Fruit fly (Drosophila melanogaster) whole organism, embryonic: Measurements from ENCODE around the gene CG8292.

Experiments
- Asciz ChIP-seq: fragments of 200-800 bp; sonication (Bioruptor generic); optimal IDR thresholded peaks from 2 replicates; lab custom pipeline; 2017; ENCODE audit warnings: missing biosample characterization, mild to moderate bottlenecking, missing genetic modification characterization, missing genetic modification reagents
- B-H2 ChIP-seq: fragments of 200-800 bp; sonication (Bioruptor generic); optimal IDR thresholded peaks from 2 replicates; lab custom pipeline; 2018; ENCODE audit warnings: missing biosample characterization, mild to moderate bottlenecking, missing genetic modification characterization
- CG10462 ChIP-seq: fragments of 200-800 bp; sonication (Bioruptor generic); optimal IDR thresholded peaks from 2 replicates; lab custom pipeline; 2016; ENCODE audit warnings: missing biosample characterization, missing genetic modification characterization
- CG12391 ChIP-seq: fragments of 200-800 bp; sonication (Bioruptor generic); optimal IDR thresholded peaks from 3 replicates; lab custom pipeline; 2018; ENCODE audit warnings: missing biosample characterization, mild to moderate bottlenecking, missing genetic modification characterization, moderate library complexity
- CG13296 ChIP-seq: fragments of 200-800 bp; sonication (Bioruptor generic); optimal IDR thresholded peaks from 3 replicates; lab custom pipeline; 2018; ENCODE audit warnings: missing biosample characterization, mild to moderate bottlenecking, missing genetic modification characterization
- CG13894 ChIP-seq: fragments of 200-800 bp; sonication (Bioruptor generic); optimal IDR thresholded peaks from 3 replicates; lab custom pipeline; 2018; ENCODE audit warnings: missing biosample characterization, mild to moderate bottlenecking, missing genetic modification characterization, moderate library complexity
- CG14860 ChIP-seq: fragments of 200-800 bp; sonication (Bioruptor generic); IDR thresholded peaks from 3 replicates; pipeline ENCODE4 v1.3.6; 2022; ENCODE audit warnings: missing biosample characterization, missing genetic modification characterization; ENCODE audit not compliant: partially characterized antibody
- CG1647 ChIP-seq: fragments of 200-800 bp; sonication (Bioruptor generic); optimal IDR thresholded peaks from 3 replicates; lab custom pipeline; 2016; ENCODE audit warnings: missing biosample characterization, missing genetic modification characterization
- CG16813 ChIP-seq: fragments of 200-800 bp; sonication (Bioruptor generic); IDR thresholded peaks from 3 replicates; pipeline ENCODE4 v1.3.6; 2022; ENCODE audit warnings: missing biosample characterization, missing genetic modification characterization; ENCODE audit not compliant: partially characterized antibody
- CG17361 ChIP-seq: fragments of 200-800 bp; sonication (Bioruptor generic); IDR thresholded peaks from 3 replicates; pipeline ENCODE4 v1.3.6; 2022; ENCODE audit warnings: missing biosample characterization, missing genetic modification characterization
- CG2678 ChIP-seq: fragments of 200-800 bp; sonication (Bioruptor generic); optimal IDR thresholded peaks from 3 replicates; lab custom pipeline; 2019; ENCODE audit warnings: missing biosample characterization, mild to moderate bottlenecking, missing genetic modification characterization, moderate library complexity
- CG31365 ChIP-seq: fragments of 200-800 bp; sonication (Bioruptor generic); optimal IDR thresholded peaks from 2 replicates; lab custom pipeline; 2018; ENCODE audit warnings: missing biosample characterization, mild to moderate bottlenecking, missing genetic modification characterization
- CG33557 ChIP-seq: fragments of 200-800 bp; sonication (Bioruptor generic); optimal IDR thresholded peaks from 2 replicates; lab custom pipeline; 2019; ENCODE audit warnings: missing biosample characterization, mild to moderate bottlenecking, missing genetic modification characterization, moderate library complexity
- CG34422 ChIP-seq: fragments of 200-800 bp; sonication (Bioruptor generic); IDR thresholded peaks from 3 replicates; pipeline ENCODE4 v1.3.6; 2022; ENCODE audit warnings: missing biosample characterization, missing genetic modification characterization
- Dbx ChIP-seq: fragments of 200-800 bp; sonication (Bioruptor generic); IDR thresholded peaks from 3 replicates; pipeline ENCODE4 v1.3.6; 2022; ENCODE audit warnings: missing biosample characterization, missing genetic modification characterization
- ERR ChIP-seq: fragments of 200-800 bp; sonication (Bioruptor generic); optimal IDR thresholded peaks from 2 replicates; lab custom pipeline; 2016; ENCODE audit warnings: missing biosample characterization, missing genetic modification characterization
- HLH4C ChIP-seq: fragments of 200-800 bp; sonication (Bioruptor generic); IDR thresholded peaks from 3 replicates; pipeline ENCODE4 v1.3.6; 2022; ENCODE audit warnings: missing biosample characterization, missing genetic modification characterization; ENCODE audit not compliant: partially characterized antibody
- Lpt ChIP-seq: fragments of >200 bp; optimal IDR thresholded peaks from 2 replicates; lab custom pipeline; 2018; ENCODE audit warnings: missing biosample characterization, missing genetic modification characterization
- Med ChIP-seq: fragments of 200-800 bp; sonication (Bioruptor generic); peaks from one replicate; lab custom pipeline; 2016; ENCODE audit warnings: missing biosample characterization, missing genetic modification characterization, mild to moderate bottlenecking, inconsistent platforms, moderate library complexity
- Nf-YB ChIP-seq: fragments of 200-800 bp; sonication (Bioruptor generic); optimal IDR thresholded peaks from 3 replicates; lab custom pipeline; 2019; ENCODE audit warnings: missing biosample characterization, mild to moderate bottlenecking, missing genetic modification characterization, moderate library complexity
- Opbp ChIP-seq: fragments of 200-800 bp; sonication (Bioruptor generic); IDR thresholded peaks from 3 replicates; pipeline ENCODE4 v1.3.6; 2022; ENCODE audit warnings: missing biosample characterization, missing genetic modification characterization; ENCODE audit not compliant: partially characterized antibody
- Pdp1 ChIP-seq, 2 experiments: fragments of 200-800 bp; sonication (Bioruptor generic); optimal IDR thresholded peaks; 3 replicates each; lab custom pipeline; 2016; ENCODE audit warnings: missing biosample characterization in 2 of 2, missing genetic modification characterization in 2 of 2, mild to moderate bottlenecking in 1 of 2, moderate library complexity in 1 of 2
- Side ChIP-seq: fragments of 200-800 bp; sonication (Bioruptor generic); optimal IDR thresholded peaks from 2 replicates; lab custom pipeline; 2016; ENCODE audit warnings: missing biosample characterization, missing genetic modification characterization
- Stat92E ChIP-seq, 3 experiments: fragments of >200 bp in 2 of 3; fragments of 200-800 bp in 1 of 3; sonication (Bioruptor generic) in 1 of 3; optimal IDR thresholded peaks; 2 replicates each; lab custom pipeline; 2017 to 2019; ENCODE audit warnings: missing biosample characterization in 3 of 3, missing genetic modification characterization in 3 of 3, mild to moderate bottlenecking in 1 of 3, moderate library complexity in 1 of 3
- TFAM ChIP-seq: fragments of 200-800 bp; sonication (Bioruptor generic); optimal IDR thresholded peaks from 2 replicates; lab custom pipeline; 2017; ENCODE audit warnings: missing biosample characterization, missing genetic modification characterization, inconsistent platforms
- ase ChIP-seq: fragments of 200-800 bp; sonication (Bioruptor generic); IDR thresholded peaks from 3 replicates; pipeline ENCODE4 v1.3.6; 2022; ENCODE audit warnings: missing biosample characterization, missing genetic modification characterization
- bab2 ChIP-seq: fragments of 200-800 bp; sonication (Bioruptor generic); optimal IDR thresholded peaks from 2 replicates; lab custom pipeline; 2016; ENCODE audit warnings: missing biosample characterization, missing genetic modification characterization
- btn ChIP-seq: fragments of 200-800 bp; sonication (Bioruptor generic); optimal IDR thresholded peaks from 2 replicates; lab custom pipeline; 2016; ENCODE audit warnings: missing biosample characterization, missing genetic modification characterization
- crc ChIP-seq: fragments of 200-800 bp; sonication (Bioruptor generic); optimal IDR thresholded peaks from 2 replicates; lab custom pipeline; 2016; ENCODE audit warnings: missing biosample characterization, missing genetic modification characterization
- exex ChIP-seq: fragments of 200-800 bp; sonication (Bioruptor generic); optimal IDR thresholded peaks from 4 replicates; lab custom pipeline; 2018; ENCODE audit warnings: missing biosample characterization, mild to moderate bottlenecking, missing genetic modification characterization, moderate library complexity
- mld ChIP-seq: fragments of 200-800 bp; sonication (Bioruptor generic); IDR thresholded peaks from 3 replicates; pipeline ENCODE4 v1.3.6; 2022; ENCODE audit warnings: missing biosample characterization, missing genetic modification characterization; ENCODE audit not compliant: partially characterized antibody
- oc ChIP-seq: fragments of 200-800 bp; sonication (Bioruptor generic); optimal IDR thresholded peaks from 2 replicates; lab custom pipeline; 2018; ENCODE audit warnings: missing biosample characterization, mild to moderate bottlenecking, missing genetic modification characterization, moderate library complexity
- pfk ChIP-seq: fragments of 200-800 bp; sonication (Bioruptor generic); optimal IDR thresholded peaks from 2 replicates; lab custom pipeline; 2018; ENCODE audit warnings: missing biosample characterization, mild to moderate bottlenecking, missing genetic modification characterization, moderate library complexity
- sd ChIP-seq: fragments of 200-800 bp; sonication (Bioruptor generic); optimal IDR thresholded peaks from 3 replicates; lab custom pipeline; 2018; ENCODE audit warnings: missing biosample characterization, mild to moderate bottlenecking, missing genetic modification characterization, moderate library complexity
- tio ChIP-seq: fragments of 200-800 bp; sonication (Bioruptor generic); optimal IDR thresholded peaks from 2 replicates; lab custom pipeline; 2017; ENCODE audit warnings: missing biosample characterization, missing genetic modification characterization, inconsistent platforms

CG8292 gene

DNA sequence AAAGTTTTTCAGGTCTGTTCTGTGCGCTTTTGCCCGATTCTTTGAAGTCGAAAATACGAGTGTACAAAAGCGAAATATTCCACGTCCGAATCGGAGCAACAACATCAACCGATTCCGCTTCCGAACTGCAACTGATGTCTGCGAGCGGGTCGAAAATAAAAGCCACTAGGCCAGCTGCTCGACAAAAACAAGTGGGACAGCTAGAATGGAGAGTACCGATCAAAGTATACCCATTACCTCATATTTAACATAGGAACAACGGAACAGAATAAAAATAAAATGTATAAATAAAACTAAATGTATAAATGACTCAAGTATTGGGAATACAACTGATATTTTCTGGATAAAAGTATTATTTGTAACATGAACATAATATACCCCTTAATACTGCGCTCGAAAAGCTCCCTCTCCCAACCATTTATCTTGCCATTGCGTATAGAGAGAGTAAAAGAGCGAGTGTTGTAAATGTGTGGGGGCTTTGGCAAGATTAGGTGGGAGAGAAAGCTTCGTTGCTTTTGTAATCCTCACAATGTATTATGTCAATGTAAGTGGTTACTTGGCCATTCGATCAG lies 12.7 kb downstream of the CG8292 start, which contains the start of gene SLC5A11 (continued):
- TF ChIP-seq Asciz (GFP tag; lab: Kevin White, UChicago) (peak; percentile 96), crc (GFP tag; lab: Kevin White, UChicago) (peak; percentile 83), CG31365 (tag; lab: Kevin White, UChicago) (peak; percentile 82), Opbp (GFP tag; lab: Robert Waterston, UW) (no peak; the same call in 2 of the 3 replicates), CG12391 (tag; lab: Kevin White, UChicago) (peak; percentile 98), sd (tag; lab: Kevin White, UChicago) (peak; percentile 99), CG1647 (peak; percentile 99), tio (GFP tag; lab: Kevin White, UChicago) (peak; percentile 90), Side (GFP tag; lab: Kevin White, UChicago) (peak; percentile 58), bab2 (GFP tag; lab: Kevin White, UChicago) (peak; percentile 99), HLH4C (no peak), CG33557 (GFP tag; lab: Kevin White, UChicago) (peak; percentile 58), oc (tag; lab: Kevin White, UChicago) (peak; percentile 83), CG10462 (GFP tag; lab: Kevin White, UChicago) (peak; percentile 96), pfk (GFP tag; lab: Kevin White, UChicago) (no peak), btn (GFP tag; lab: Kevin White, UChicago) (peak; percentile 93), CG16813 (no peak), Stat92E (GFP tag; optimal IDR thresholded peaks at IDR 0.05; lab: Kevin White, UChicago) (peak in 1 of 3 experiments; percentile 98), Nf-YB (GFP tag; lab: Kevin White, UChicago) (peak; percentile 85), Lpt (GFP tag; lab: Kevin White, UChicago) (no peak)

DNA sequence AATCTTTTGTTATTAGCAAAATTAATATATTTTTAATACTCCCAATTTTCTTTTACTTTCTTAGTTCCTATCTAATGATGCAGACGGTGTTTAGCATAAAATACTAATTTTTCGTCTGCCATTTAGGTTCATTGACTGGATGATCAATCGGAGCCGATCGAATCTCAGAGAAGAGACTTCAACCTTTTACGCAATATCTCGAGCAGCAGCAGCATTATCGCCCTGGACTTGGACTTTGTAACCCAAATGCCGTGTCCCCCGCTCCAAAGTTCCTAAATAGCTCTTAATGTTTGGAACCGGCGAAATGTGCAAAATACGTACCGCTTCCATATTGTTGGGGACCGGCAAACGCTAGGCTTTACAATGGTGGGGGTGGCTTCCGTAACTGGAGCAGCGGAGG lies 13.5 kb downstream of the CG8292 start:
- TF ChIP-seq Pdp1 (GFP tag; optimal IDR thresholded peaks at IDR 0.05; lab: Kevin White, UChicago) (peak in 1 of 2 experiments; percentile 78), CG34422 (GFP tag; lab: Robert Waterston, UW) (no peak; the same call in 2 of the 3 replicates), mld (GFP tag; lab: Robert Waterston, UW) (peak; percentile 32; the same call in 1 of the 3 replicates), TFAM (GFP tag; lab: Kevin White, UChicago) (no peak), ase (GFP tag; lab: Robert Waterston, UW) (0 out of 3 replicates have a peak, but pooled peaks have one; percentile 10), CG14860 (GFP tag; lab: Robert Waterston, UW) (no peak), Dbx (GFP tag; lab: Robert Waterston, UW) (no peak), ERR (no peak)

DNA sequence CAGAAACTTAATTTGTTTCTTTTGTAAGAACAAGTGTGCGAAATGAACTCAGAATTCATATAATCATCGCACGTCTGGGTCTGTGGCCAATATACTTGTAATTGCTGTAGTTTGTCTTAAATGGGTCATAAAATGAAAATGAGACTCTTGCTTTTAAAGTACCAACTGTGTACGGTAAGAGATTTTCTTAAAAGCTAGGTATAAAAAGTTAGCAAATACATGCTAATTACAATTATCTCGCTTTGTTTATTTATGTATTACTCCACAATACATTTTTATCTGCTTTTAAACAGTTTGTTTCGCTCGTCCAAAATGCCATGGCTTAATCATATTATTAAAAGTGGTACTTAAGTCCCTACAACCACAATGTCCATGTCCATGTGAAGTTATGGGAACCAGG lies 14.1 kb downstream of the CG8292 start:
- no peak for TF ChIP-seq CG12391 (tag; lab: Kevin White, UChicago)
- peak; percentile 56 for TF ChIP-seq CG13894 (tag; lab: Kevin White, UChicago)
- TF ChIP-seq exex (tag; lab: Kevin White, UChicago) = peak; percentile 6
- peak; percentile 12 for TF ChIP-seq CG13296 (GFP tag; lab: Kevin White, UChicago)
- peak; percentile 2 for TF ChIP-seq B-H2 (GFP tag; lab: Kevin White, UChicago)
- peak; percentile 5 for TF ChIP-seq Med (GFP tag; lab: Kevin White, UChicago)
- TF ChIP-seq CG2678 (tag; lab: Kevin White, UChicago) = peak; percentile 31
- TF ChIP-seq CG17361 = no peak
- TF ChIP-seq, all 482 proteins: peak for 6
